Worm (Caenorhabditis elegans) whole organism, early embryonic: ENCODE results near the gene D1054.18.

Experiments used
- B0310.2 ChIP-seq: sonication (generic microtip); optimal IDR thresholded peaks from 2 replicates; lab custom pipeline; 2016; ENCODE audit warnings: mild to moderate bottlenecking, missing genetic modification characterization, missing compliant biosample characterization
- F13C5.2 ChIP-seq: sonication (generic microtip); optimal IDR thresholded peaks from 2 replicates; lab custom pipeline; 2017; ENCODE audit warnings: mild to moderate bottlenecking, missing genetic modification characterization, inconsistent platforms, missing compliant biosample characterization
- aly-1 ChIP-seq: sonication (generic microtip); optimal IDR thresholded peaks from 2 replicates; lab custom pipeline; 2016; ENCODE audit warnings: missing genetic modification characterization, missing compliant biosample characterization
- ama-1 ChIP-seq: fragments of 150-350 bp; optimal IDR thresholded peaks from 2 replicates; lab custom pipeline; 2014
- ceh-13 ChIP-seq: fragments of 200-800 bp; sonication (Bioruptor generic); optimal IDR thresholded peaks from 2 replicates; lab custom pipeline; 2018; ENCODE audit warnings: mild to moderate bottlenecking, missing genetic modification characterization, missing compliant biosample characterization
- ceh-36 ChIP-seq: sonication (generic microtip); optimal IDR thresholded peaks from 2 replicates; lab custom pipeline; 2016; ENCODE audit warnings: missing genetic modification characterization, inconsistent platforms, missing compliant biosample characterization
- ets-7 ChIP-seq: sonication (generic microtip); optimal IDR thresholded peaks from 2 replicates; lab custom pipeline; 2016; ENCODE audit warnings: missing genotype, missing genetic modification characterization, missing compliant biosample characterization
- flt-1 ChIP-seq: fragments of 200-800 bp; sonication (Bioruptor generic); IDR thresholded peaks from 2 replicates; pipeline ENCODE4 v1.3.6; 2022; ENCODE audit warnings: missing genetic modification characterization, missing compliant biosample characterization
- hmbx-1 ChIP-seq: sonication (generic microtip); optimal IDR thresholded peaks from 2 replicates; lab custom pipeline; 2016; ENCODE audit warnings: mild to moderate bottlenecking, missing genetic modification characterization, missing compliant biosample characterization
- hmg-4 ChIP-seq: fragments of 200-800 bp; sonication (Bioruptor generic); optimal IDR thresholded peaks from 2 replicates; lab custom pipeline; 2018; ENCODE audit warnings: mild to moderate bottlenecking, missing genetic modification characterization, missing compliant biosample characterization
- hnd-1 ChIP-seq: sonication (generic microtip); optimal IDR thresholded peaks from 2 replicates; lab custom pipeline; 2016; ENCODE audit warnings: missing genetic modification characterization, missing compliant biosample characterization
- pes-1 ChIP-seq: fragments of 200-800 bp; sonication (Bioruptor generic); IDR thresholded peaks from 2 replicates; pipeline ENCODE4 v1.3.6; 2022; ENCODE audit warnings: missing genetic modification reagents, missing genetic modification characterization, missing compliant biosample characterization
- scrt-1 ChIP-seq: fragments of 200-800 bp; sonication (Bioruptor generic); IDR thresholded peaks from 2 replicates; pipeline ENCODE4 v1.3.6; 2022; ENCODE audit warnings: missing genetic modification characterization, missing compliant biosample characterization
- sea-1 ChIP-seq: fragments of 200-800 bp; sonication (Bioruptor generic); conservative IDR thresholded peaks from 2 replicates; pipeline ENCODE4 v1.3.6; 2022; ENCODE audit warnings: missing genetic modification characterization, missing compliant biosample characterization
- tbx-11 ChIP-seq: fragments of 200-800 bp; sonication (Bioruptor generic); IDR thresholded peaks from 2 replicates; pipeline ENCODE4 v1.3.6; 2022; ENCODE audit warnings: missing genetic modification characterization, missing compliant biosample characterization
- tbx-37 ChIP-seq: fragments of 200-800 bp; sonication (Bioruptor generic); conservative IDR thresholded peaks from 2 replicates; pipeline ENCODE4 v1.3.6; 2022; ENCODE audit warnings: missing genetic modification reagents, missing genetic modification characterization, missing compliant biosample characterization
- tra-4 ChIP-seq: sonication (generic microtip); optimal IDR thresholded peaks from 2 replicates; lab custom pipeline; 2017; ENCODE audit warnings: missing genetic modification characterization, missing compliant biosample characterization

The D1054.18 gene

ce11 chrV:10762695-10763094, 38.3 kb downstream of the D1054.18 start, which contains the start of gene sre-6:
Gene sre-6, minus strand, starts transcription at chrV:10762795.
- TF ChIP-seq hmbx-1 (no peak), flt-1 (no peak), hmg-4 (GFP tag; lab: Kevin White, UChicago) (no peak), sea-1 (GFP tag; lab: Robert Waterston, UW) (no peak), aly-1 (tag; lab: Kevin White, UChicago) (no peak), ceh-36 (no peak), tbx-37 (GFP tag; lab: Robert Waterston, UW) (no peak), tra-4 (tag; lab: Kevin White, UChicago) (no peak), ets-7 (no peak), hnd-1 (tag; lab: Kevin White, UChicago) (no peak), ceh-13 (GFP tag; lab: Kevin White, UChicago) (no peak), tbx-11 (no peak), pes-1 (GFP tag; lab: Robert Waterston, UW) (no peak), ama-1 (lab: Kevin White, UChicago) (no peak), F13C5.2 (tag; lab: Kevin White, UChicago) (no peak), scrt-1 (GFP tag; lab: Robert Waterston, UW) (no peak), B0310.2 (tag; lab: Kevin White, UChicago) (no peak)

- TF ChIP-seq flt-1 (no peak), F13C5.2 (tag; lab: Kevin White, UChicago) (no peak)
These were observed 40.2 kb downstream of the D1054.18 start for ce11 chrV:10760839-10761238.

- no peak for TF ChIP-seq tbx-11
- no peak for TF ChIP-seq flt-1
- TF ChIP-seq scrt-1 (GFP tag; lab: Robert Waterston, UW) = no peak
- TF ChIP-seq tra-4 (tag; lab: Kevin White, UChicago) = no peak
- TF ChIP-seq F13C5.2 (tag; lab: Kevin White, UChicago) = no peak
- no peak for TF ChIP-seq pes-1 (GFP tag; lab: Robert Waterston, UW)
- no peak for TF ChIP-seq B0310.2 (tag; lab: Kevin White, UChicago)
- no peak for TF ChIP-seq ceh-13 (GFP tag; lab: Kevin White, UChicago)
- TF ChIP-seq ama-1 (lab: Kevin White, UChicago) = no peak
These were observed 42.3 kb downstream of the D1054.18 start, which contains the start of gene F28H7.8 for ce11 chrV:10758658-10759057. Gene F28H7.8, plus strand, starts transcription at chrV:10758958.

- TF ChIP-seq F13C5.2 (tag; lab: Kevin White, UChicago) = no peak
- TF ChIP-seq sea-1 (GFP tag; lab: Robert Waterston, UW) = no peak
- TF ChIP-seq aly-1 (tag; lab: Kevin White, UChicago) = no peak
- TF ChIP-seq flt-1 = no peak
These were observed 43.9 kb downstream of the D1054.18 start for ce11 chrV:10757128-10757527.

- TF ChIP-seq tbx-37 (GFP tag; lab: Robert Waterston, UW) = no peak
- TF ChIP-seq ets-7 = no peak
- TF ChIP-seq F13C5.2 (tag; lab: Kevin White, UChicago) = no peak
- TF ChIP-seq ama-1 (lab: Kevin White, UChicago) = no peak
- no peak for TF ChIP-seq aly-1 (tag; lab: Kevin White, UChicago)
- TF ChIP-seq flt-1 = no peak
- no peak for TF ChIP-seq tbx-11
- no peak for TF ChIP-seq hmbx-1
- no peak for TF ChIP-seq hmg-4 (GFP tag; lab: Kevin White, UChicago)
- TF ChIP-seq B0310.2 (tag; lab: Kevin White, UChicago) = no peak
- no peak for TF ChIP-seq scrt-1 (GFP tag; lab: Robert Waterston, UW)
- no peak for TF ChIP-seq ceh-36
- no peak for TF ChIP-seq hnd-1 (tag; lab: Kevin White, UChicago)
These were observed 44.3 kb downstream of the D1054.18 start, which contains the start of gene irld-6 for ce11 chrV:10756698-10757097. Gene irld-6, minus strand, starts transcription at chrV:10756798.

DNA sequence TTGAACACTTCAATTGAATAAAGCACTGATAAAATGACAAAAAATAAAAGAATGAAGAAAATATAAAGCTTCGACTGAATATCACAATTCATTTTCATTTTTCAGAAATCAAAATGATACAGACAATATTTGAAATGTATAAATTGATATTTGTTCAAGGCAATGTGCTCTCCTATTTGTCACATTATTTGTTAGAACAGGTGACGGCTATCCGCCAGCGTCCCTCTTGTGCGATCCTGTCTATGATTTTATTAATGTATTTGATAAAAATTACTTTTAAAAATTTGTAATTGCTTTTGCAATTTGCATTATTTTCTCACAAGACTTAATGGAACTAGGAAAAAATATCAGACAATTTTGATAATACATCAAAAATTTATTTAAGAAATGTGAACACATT, 46.9 kb downstream of the D1054.18 start, which contains the start of gene F28H7.7:
F28H7.7 (minus strand) TSS at position 101 of the 400 bp plus-strand sequence.
- no peak for TF ChIP-seq scrt-1 (GFP tag; lab: Robert Waterston, UW)
- TF ChIP-seq ets-7 = no peak
- TF ChIP-seq ama-1 (lab: Kevin White, UChicago) = no peak
